Worm (Caenorhabditis elegans) whole organism, mixed stage, embryonic: Measurements from ENCODE around the gene yif-1.
A peak's percentile ranks its signal among the peaks of the same experiment; 100 is the strongest.

ENCODE experiments used
- M03D4.4 ChIP-seq: sonication (generic microtip); optimal IDR thresholded peaks from 2 replicates; lab custom pipeline; 2017; ENCODE audit warnings: mild to moderate bottlenecking, missing genetic modification characterization, missing compliant biosample characterization
- blmp-1 ChIP-seq: fragments of 150-350 bp; optimal IDR thresholded peaks from 2 replicates; lab custom pipeline; 2014; ENCODE audit warnings: missing biosample characterization, missing genetic modification characterization
- ceh-43 ChIP-seq: fragments of 200-800 bp; sonication (Bioruptor generic); optimal IDR thresholded peaks from 2 replicates; lab custom pipeline; 2018; ENCODE audit warnings: mild to moderate bottlenecking, missing genetic modification characterization, moderate library complexity, missing compliant biosample characterization
- elt-3 ChIP-seq: fragments of 150-350 bp; optimal IDR thresholded peaks from 2 replicates; lab custom pipeline; 2014; ENCODE audit warnings: missing biosample characterization, missing genetic modification characterization
- flh-1 ChIP-seq: fragments of 200-800 bp; sonication (Bioruptor generic); optimal IDR thresholded peaks from 2 replicates; lab custom pipeline; 2018; ENCODE audit warnings: mild to moderate bottlenecking, missing genetic modification characterization, moderate library complexity, missing compliant biosample characterization
- mep-1 ChIP-seq: fragments of 150-350 bp; optimal IDR thresholded peaks from 2 replicates; lab custom pipeline; 2017; ENCODE audit warnings: missing biosample characterization, missing genetic modification reagents, missing genetic modification characterization, inconsistent platforms
- nhr-12 ChIP-seq: fragments of 150-350 bp; optimal IDR thresholded peaks from 2 replicates; lab custom pipeline; 2014; ENCODE audit warnings: missing biosample characterization, missing genetic modification characterization
- nhr-76 ChIP-seq: sonication (generic microtip); optimal IDR thresholded peaks from 2 replicates; lab custom pipeline; 2017; ENCODE audit warnings: missing biosample characterization, missing genetic modification characterization
- pha-4 ChIP-seq: fragments of 150-350 bp; optimal IDR thresholded peaks from 2 replicates; lab custom pipeline; 2018; ENCODE audit warnings: missing biosample characterization, missing genetic modification reagents, missing genetic modification characterization
- sptf-1 ChIP-seq: sonication (generic microtip); optimal IDR thresholded peaks from 2 replicates; lab custom pipeline; 2017; ENCODE audit warnings: mild to moderate bottlenecking, missing genetic modification characterization, moderate library complexity, missing compliant biosample characterization
- unc-39 ChIP-seq: fragments of 150-350 bp; optimal IDR thresholded peaks from 2 replicates; lab custom pipeline; 2014; ENCODE audit warnings: missing biosample characterization, missing genetic modification characterization
- ztf-11 ChIP-seq: fragments of 150-350 bp; optimal IDR thresholded peaks from 2 replicates; lab custom pipeline; 2014; ENCODE audit warnings: missing biosample characterization, missing genetic modification characterization

DNA sequence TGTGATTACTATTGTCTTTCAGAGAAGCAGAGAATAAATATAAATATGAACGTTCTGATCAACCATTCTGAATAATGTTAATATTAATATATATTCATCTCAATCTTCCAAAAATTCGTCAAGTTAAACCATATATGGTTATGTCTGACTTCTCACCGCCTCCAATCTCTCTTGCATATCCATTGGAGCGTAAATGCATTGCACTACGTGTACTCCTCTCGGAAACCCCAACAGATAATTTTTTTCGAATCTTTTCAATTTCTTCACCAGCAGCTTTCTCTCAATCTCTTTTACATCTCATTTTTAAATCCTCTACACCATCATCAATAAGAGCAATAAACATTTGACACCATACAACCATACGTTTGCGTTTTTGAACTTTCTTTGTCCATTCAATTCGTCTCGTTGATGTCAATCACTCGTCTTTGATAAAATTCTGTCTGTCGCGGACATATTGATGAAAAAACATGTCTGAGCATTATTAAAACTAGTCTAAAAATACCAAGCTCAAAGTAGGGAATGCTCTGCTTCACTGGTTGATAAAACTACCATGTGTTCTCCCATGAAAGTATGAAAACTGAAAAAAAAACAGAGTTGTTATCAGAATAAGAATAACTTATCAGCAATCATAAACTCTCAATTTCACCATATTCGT lies 51.3 kb downstream of the yif-1 start:
- TF ChIP-seq mep-1 (tag; lab: Kevin White, UChicago) (peak; percentile 3), blmp-1 (tag; lab: Kevin White, UChicago) (no peak), nhr-12 (tag; lab: Kevin White, UChicago) (no peak), pha-4 (tag; lab: Kevin White, UChicago) (no peak), flh-1 (GFP tag; lab: Kevin White, UChicago) (no peak), ztf-11 (no peak), sptf-1 (tag; lab: Kevin White, UChicago) (no peak), nhr-76 (tag; lab: Kevin White, UChicago) (no peak), ceh-43 (GFP tag; lab: Kevin White, UChicago) (no peak), M03D4.4 (tag; lab: Kevin White, UChicago) (no peak), elt-3 (tag; lab: Kevin White, UChicago) (no peak), unc-39 (no peak)
